Worm (Caenorhabditis elegans) whole organism, midembryonic: ENCODE data around the gene C08E3.15.

ENCODE experiments used
- T22C8.4 ChIP-seq: fragments of 200-800 bp; sonication (Bioruptor generic); IDR thresholded peaks from 2 replicates; pipeline ENCODE4 v1.3.6; 2022; ENCODE audit warnings: missing genetic modification characterization, missing compliant biosample characterization
- cog-1 ChIP-seq: sonication (generic microtip); optimal IDR thresholded peaks from 2 replicates; lab custom pipeline; 2016; ENCODE audit warnings: missing genetic modification characterization, missing compliant biosample characterization
- flt-1 ChIP-seq: fragments of 200-800 bp; sonication (Bioruptor generic); IDR thresholded peaks from 2 replicates; pipeline ENCODE4 v1.3.6; 2022; ENCODE audit warnings: missing genetic modification characterization, missing compliant biosample characterization
- klf-2 ChIP-seq: fragments of 200-800 bp; sonication (Bioruptor generic); conservative IDR thresholded peaks from 2 replicates; pipeline ENCODE4 v1.3.6; 2022; ENCODE audit warnings: missing genetic modification reagents, missing genetic modification characterization, missing compliant biosample characterization
- med-1 ChIP-seq: sonication (generic microtip); optimal IDR thresholded peaks from 2 replicates; lab custom pipeline; 2017; ENCODE audit warnings: missing genetic modification characterization, mild to moderate bottlenecking, missing compliant biosample characterization, antibody characterized with exemption, missing genetic modification reagents; ENCODE audit not compliant: insufficient read depth
- ref-1 ChIP-seq: fragments of 200-800 bp; sonication (Bioruptor generic); conservative IDR thresholded peaks from 2 replicates; pipeline ENCODE4 v1.3.6; 2022; ENCODE audit warnings: missing genetic modification reagents, missing genetic modification characterization, missing compliant biosample characterization
- tab-1 ChIP-seq: fragments of 200-800 bp; sonication (Bioruptor generic); IDR thresholded peaks from 2 replicates; pipeline ENCODE4 v1.3.6; 2022; ENCODE audit warnings: missing genetic modification characterization, missing compliant biosample characterization
- ztf-23 ChIP-seq: fragments of 200-800 bp; sonication (Bioruptor generic); IDR thresholded peaks from 2 replicates; pipeline ENCODE4 v1.3.6; 2022; ENCODE audit warnings: missing genetic modification reagents, missing genetic modification characterization, missing compliant biosample characterization
- ztf-29 ChIP-seq: fragments of 200-800 bp; sonication (Bioruptor generic); IDR thresholded peaks from 2 replicates; pipeline ENCODE4 v1.3.6; 2022; ENCODE audit warnings: missing genetic modification reagents, missing genetic modification characterization, missing compliant biosample characterization

DNA sequence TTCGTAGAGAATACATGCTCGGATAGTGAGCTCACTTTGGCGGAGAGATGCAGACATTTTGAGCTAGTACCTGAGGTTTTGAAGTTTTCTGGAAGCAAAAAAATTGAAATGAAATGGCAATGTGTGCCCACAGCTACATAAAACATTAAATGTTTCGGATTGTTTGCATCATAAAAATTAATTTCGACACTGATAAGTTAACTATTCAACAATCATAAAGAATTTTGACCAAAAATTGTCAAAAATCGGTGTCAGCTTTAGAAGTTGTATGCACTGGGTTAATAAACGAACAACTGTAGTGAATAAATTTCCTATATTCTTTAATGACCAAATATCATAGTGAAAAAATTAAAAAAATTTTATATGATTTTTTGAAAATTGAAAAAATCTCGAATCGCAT is 8.7 kb downstream of the C08E3.15 start, which contains the start of gene fbxa-166:
- no peak for TF ChIP-seq ref-1 (GFP tag; lab: Robert Waterston, UW)
- TF ChIP-seq flt-1 (GFP tag; lab: Robert Waterston, UW): no peak
- no peak for TF ChIP-seq ztf-29
- no peak for TF ChIP-seq cog-1 (tag; lab: Kevin White, UChicago)
- TF ChIP-seq T22C8.4 (GFP tag; lab: Robert Waterston, UW): no peak
- no peak for TF ChIP-seq med-1 (GFP tag; lab: Kevin White, UChicago)
- TF ChIP-seq ztf-23 (GFP tag; lab: Robert Waterston, UW): no peak
- no peak for TF ChIP-seq tab-1
- TF ChIP-seq klf-2 (GFP tag; lab: Robert Waterston, UW): no peak
